Worm (Caenorhabditis elegans): ENCODE measurements around the gene C05B5.17.
A peak's percentile ranks its signal among the peaks of the same experiment; 100 is the strongest.

Gene C05B5.17

ce11 chrIII:9999235-9999634 is at the start of gene C05B5.17:
Gene C05B5.17, minus strand, starts transcription at chrIII:9999335.
- TF ChIP-seq him-1 (tag; optimal IDR thresholded peaks at IDR 0.05), result no peak
- no peak for TF ChIP-seq dao-5 (tag; optimal IDR thresholded peaks at IDR 0.05)
- TF ChIP-seq W03F9.2 (tag; optimal IDR thresholded peaks at IDR 0.05), result no peak

- TF ChIP-seq dao-5 (tag; optimal IDR thresholded peaks at IDR 0.05) (no peak), him-1 (tag; optimal IDR thresholded peaks at IDR 0.05) (no peak), W03F9.2 (tag; optimal IDR thresholded peaks at IDR 0.05) (no peak)
Measured at ce11 chrIII:10040013-10040412, 40.9 kb upstream of the C05B5.17 start, which contains the start of gene T16G12.7. Gene T16G12.7, minus strand, starts transcription at chrIII:10040113.

- TF ChIP-seq him-1 (tag; optimal IDR thresholded peaks at IDR 0.05) (no peak), W03F9.2 (tag; optimal IDR thresholded peaks at IDR 0.05) (no peak), dao-5 (tag; optimal IDR thresholded peaks at IDR 0.05) (no peak)
Measured at ce11 chrIII:10037150-10037549, 38.0 kb upstream of the C05B5.17 start, which contains the start of gene M04D8.7. Gene M04D8.7, plus strand, starts transcription at chrIII:10037450.

- TF ChIP-seq dao-5 (tag; optimal IDR thresholded peaks at IDR 0.05), result no peak
- no peak for TF ChIP-seq him-1 (tag; optimal IDR thresholded peaks at IDR 0.05)
- TF ChIP-seq W03F9.2 (tag; optimal IDR thresholded peaks at IDR 0.05), result no peak
Measured at ce11 chrIII:10035783-10036182, 36.6 kb upstream of the C05B5.17 start, which contains the start of gene xbx-3. Gene xbx-3, plus strand, starts transcription at chrIII:10035945.

ce11 chrIII:10033881-10034280 is 34.7 kb upstream of the C05B5.17 start, which contains the start of gene M04D8.8:
Gene M04D8.8, plus strand, starts transcription at chrIII:10034181.
- TF ChIP-seq him-1 (tag; optimal IDR thresholded peaks at IDR 0.05), result no peak
- no peak for TF ChIP-seq W03F9.2 (tag; optimal IDR thresholded peaks at IDR 0.05)
- TF ChIP-seq dao-5 (tag; optimal IDR thresholded peaks at IDR 0.05), result no peak

- TF ChIP-seq him-1 (tag; optimal IDR thresholded peaks at IDR 0.05), result no peak
- TF ChIP-seq dao-5 (tag; optimal IDR thresholded peaks at IDR 0.05), result no peak
- TF ChIP-seq W03F9.2 (tag; optimal IDR thresholded peaks at IDR 0.05), result no peak
Measured at ce11 chrIII:10033213-10033612, 34.1 kb upstream of the C05B5.17 start, which contains the start of gene M04D8.5. Gene M04D8.5, minus strand, starts transcription at chrIII:10033313.

ce11 chrIII:10030549-10030948 is 31.4 kb upstream of the C05B5.17 start, which contains the start of gene M04D8.4:
Gene M04D8.4, minus strand, starts transcription at chrIII:10030649.
- no peak for TF ChIP-seq W03F9.2 (tag; optimal IDR thresholded peaks at IDR 0.05)
- no peak for TF ChIP-seq dao-5 (tag; optimal IDR thresholded peaks at IDR 0.05)
- no peak for TF ChIP-seq him-1 (tag; optimal IDR thresholded peaks at IDR 0.05)

ce11 chrIII:10027947-10028346 is 28.8 kb upstream of the C05B5.17 start, which contains the start of gene ins-23:
Gene ins-23, plus strand, starts transcription at chrIII:10028247.
- TF ChIP-seq dao-5 (tag; optimal IDR thresholded peaks at IDR 0.05) (no peak), W03F9.2 (tag; optimal IDR thresholded peaks at IDR 0.05) (no peak), him-1 (tag; optimal IDR thresholded peaks at IDR 0.05) (no peak)

- TF ChIP-seq him-1 (tag; optimal IDR thresholded peaks at IDR 0.05) (no peak), W03F9.2 (tag; optimal IDR thresholded peaks at IDR 0.05) (no peak), dao-5 (tag; optimal IDR thresholded peaks at IDR 0.05) (no peak)
Measured at ce11 chrIII:10025989-10026388, 26.9 kb upstream of the C05B5.17 start, which contains the start of gene ins-22. Gene ins-22, plus strand, starts transcription at chrIII:10026289.

- TF ChIP-seq him-1 (tag; optimal IDR thresholded peaks at IDR 0.05) (no peak), dao-5 (tag; optimal IDR thresholded peaks at IDR 0.05) (no peak), W03F9.2 (tag; optimal IDR thresholded peaks at IDR 0.05) (no peak)
Measured at ce11 chrIII:10023452-10023851, 24.3 kb upstream of the C05B5.17 start, which contains the start of gene ins-21. Gene ins-21, plus strand, starts transcription at chrIII:10023752.

- TF ChIP-seq him-1 (tag; optimal IDR thresholded peaks at IDR 0.05) (no peak), W03F9.2 (tag; optimal IDR thresholded peaks at IDR 0.05) (no peak), dao-5 (tag; optimal IDR thresholded peaks at IDR 0.05) (no peak)
Measured at ce11 chrIII:10018007-10018406, 18.9 kb upstream of the C05B5.17 start.

- TF ChIP-seq him-1 (tag; optimal IDR thresholded peaks at IDR 0.05), result peak; percentile 68
- no peak for TF ChIP-seq dao-5 (tag; optimal IDR thresholded peaks at IDR 0.05)
- TF ChIP-seq W03F9.2 (tag; optimal IDR thresholded peaks at IDR 0.05), result peak; percentile 82
Measured at ce11 chrIII:10016413-10017051, 17.4 kb upstream of the C05B5.17 start, which contains the start of gene rgs-1. Gene rgs-1, minus strand, starts transcription at chrIII:10016558.

ce11 chrIII:10012136-10012535 is 13.0 kb upstream of the C05B5.17 start, which contains the start of gene C05B5.16:
Gene C05B5.16, plus strand, starts transcription at chrIII:10012436.
- TF ChIP-seq dao-5 (tag; optimal IDR thresholded peaks at IDR 0.05), result no peak
- TF ChIP-seq him-1 (tag; optimal IDR thresholded peaks at IDR 0.05), result no peak
- TF ChIP-seq W03F9.2 (tag; optimal IDR thresholded peaks at IDR 0.05), result no peak

ce11 chrIII:10010117-10010516 is 11.0 kb upstream of the C05B5.17 start, which contains the start of gene fbxa-155:
Gene fbxa-155, minus strand, starts transcription at chrIII:10010217.
- TF ChIP-seq W03F9.2 (tag; optimal IDR thresholded peaks at IDR 0.05) (no peak), dao-5 (tag; optimal IDR thresholded peaks at IDR 0.05) (no peak), him-1 (tag; optimal IDR thresholded peaks at IDR 0.05) (no peak)
